4 worm cellular contexts compared by ENCODE assay signal in the genomic region with DNA sequence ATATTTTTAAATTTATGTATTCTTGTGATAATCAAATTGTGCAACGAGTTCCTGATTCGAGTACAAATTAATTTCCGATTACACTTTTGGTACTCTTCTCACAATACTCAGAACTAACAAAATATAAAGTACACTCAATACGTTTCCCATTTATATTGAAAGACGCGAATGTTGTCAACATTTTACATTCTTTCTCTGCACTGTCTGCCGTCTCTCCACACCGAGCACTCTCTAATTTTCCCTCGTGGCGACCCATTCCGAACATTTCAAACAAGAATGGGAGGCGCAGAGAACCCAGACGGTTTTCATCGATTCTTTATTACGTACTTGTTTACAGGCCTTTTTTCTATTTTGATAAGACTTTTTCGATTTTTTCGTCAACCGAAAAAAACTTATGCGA.
TF ChIP-seq lines count a peak whose summit lies in the region.

A gene (plus strand): TSS at position 349 of the 400 bp plus-strand sequence.

TF ChIP-seq in whole organism, L1 larva, 84 proteins besides CTCF, POLR2A, EP300 and RAD21 (continued from another document and continues in another):
- TF ChIP-seq jun-1 (tag; optimal IDR thresholded peaks at IDR 0.05; lab: Kevin White, UChicago), result no peak
- TF ChIP-seq lin-13 (GFP tag; optimal IDR thresholded peaks at IDR 0.05; lab: Kevin White, UChicago), result no peak
- TF ChIP-seq F16B12.6 (tag; optimal IDR thresholded peaks at IDR 0.05; lab: Kevin White, UChicago), result peak; percentile 35
- peak; percentile 87 for TF ChIP-seq snu-23 (GFP tag; optimal IDR thresholded peaks at IDR 0.05; lab: Kevin White, UChicago)
- TF ChIP-seq fkh-4 (tag; optimal IDR thresholded peaks at IDR 0.05; lab: Kevin White, UChicago; ENCODE audit: borderline replicate concordance), result no peak
- peak; percentile 66 for TF ChIP-seq tbx-2 (tag; optimal IDR thresholded peaks at IDR 0.05; lab: Kevin White, UChicago)
- no peak for TF ChIP-seq grh-1 (GFP tag; IDR thresholded peaks at IDR 0.05; lab: Robert Waterston, UW)
- no peak for TF ChIP-seq egl-27 (tag; optimal IDR thresholded peaks at IDR 0.05; lab: Kevin White, UChicago)
- TF ChIP-seq irx-1 (tag; optimal IDR thresholded peaks at IDR 0.05; lab: Kevin White, UChicago), result peak; percentile 19
- no peak for TF ChIP-seq pag-3 (tag; optimal IDR thresholded peaks at IDR 0.05; lab: Kevin White, UChicago; ENCODE audit: borderline replicate concordance, insufficient read depth)
- TF ChIP-seq elt-2 (tag; optimal IDR thresholded peaks at IDR 0.05; lab: Kevin White, UChicago), result peak; percentile 70
- TF ChIP-seq nhr-28 (tag; optimal IDR thresholded peaks at IDR 0.05; lab: Kevin White, UChicago), result no peak
- TF ChIP-seq efl-1 (optimal IDR thresholded peaks at IDR 0.05; lab: Kevin White, UChicago), result peak; percentile 41 to 54
- peak; percentile 12 to 93 for TF ChIP-seq efl-1 (GFP tag; optimal IDR thresholded peaks at IDR 0.05 in 1 of 2; lab: Kevin White, UChicago)
- TF ChIP-seq nhr-71 (tag; optimal IDR thresholded peaks at IDR 0.05; lab: Kevin White, UChicago), result peak; percentile 89
- TF ChIP-seq fkh-10 (GFP tag; optimal IDR thresholded peaks at IDR 0.05; lab: Kevin White, UChicago), result no peak
- TF ChIP-seq efl-3 (GFP tag; optimal IDR thresholded peaks at IDR 0.05; lab: Kevin White, UChicago), result no peak
- no peak for TF ChIP-seq nhr-84 (tag; optimal IDR thresholded peaks at IDR 0.05; lab: Kevin White, UChicago)
- no peak for TF ChIP-seq unc-30 (tag; optimal IDR thresholded peaks at IDR 0.05; lab: Kevin White, UChicago)
- no peak for TF ChIP-seq snpc-4 (tag; optimal IDR thresholded peaks at IDR 0.05; lab: Kevin White, UChicago)
- no peak for TF ChIP-seq lin-39 (tag; optimal IDR thresholded peaks at IDR 0.05; lab: Kevin White, UChicago)
- peak in 2 of 6 experiments; percentile 54 to 65 for TF ChIP-seq elt-3 (tag; optimal IDR thresholded peaks at IDR 0.05; lab: Kevin White, UChicago)
- TF ChIP-seq xbp-1 (tag; optimal IDR thresholded peaks at IDR 0.05; lab: Kevin White, UChicago), result peak; percentile 46
- TF ChIP-seq mep-1 (tag; optimal IDR thresholded peaks at IDR 0.05; lab: Kevin White, UChicago), result peak; percentile 84
- no peak for TF ChIP-seq ceh-88 (GFP tag; IDR thresholded peaks at IDR 0.05; lab: Robert Waterston, UW)
- TF ChIP-seq ztf-4 (tag; optimal IDR thresholded peaks at IDR 0.05; lab: Kevin White, UChicago), result no peak
- peak; percentile 15 to 40 (median 37) for TF ChIP-seq dpl-1 (GFP tag; optimal IDR thresholded peaks at IDR 0.05; lab: Kevin White, UChicago)
- peak; percentile 42 for TF ChIP-seq mef-2 (tag; optimal IDR thresholded peaks at IDR 0.05; lab: Kevin White, UChicago)
- no peak for TF ChIP-seq tlp-1 (tag; optimal IDR thresholded peaks at IDR 0.05; lab: Kevin White, UChicago)
- peak; percentile 41 to 74 for TF ChIP-seq lin-35 (GFP tag; optimal IDR thresholded peaks at IDR 0.05; lab: Kevin White, UChicago)
- TF ChIP-seq isw-1 (GFP tag; IDR thresholded peaks at IDR 0.05; lab: Robert Waterston, UW), result no peak; the same call in 1 of the 2 replicates
- no peak for TF ChIP-seq nhr-85 (tag; lab: Kevin White, UChicago)

TF ChIP-seq in whole organism, L2 larva, 48 proteins besides CTCF, POLR2A, EP300 and RAD21 (continued from another document):
- TF ChIP-seq nhr-77 (tag; optimal IDR thresholded peaks at IDR 0.05; lab: Kevin White, UChicago), result no peak
- TF ChIP-seq lin-39 (tag; optimal IDR thresholded peaks at IDR 0.05; lab: Kevin White, UChicago), result no peak
- no peak for TF ChIP-seq nhr-10 (tag; optimal IDR thresholded peaks at IDR 0.05; lab: Kevin White, UChicago)
- TF ChIP-seq mdl-1 (tag; optimal IDR thresholded peaks at IDR 0.05; lab: Kevin White, UChicago), result peak; percentile 93 to 95
- peak; percentile 75 for TF ChIP-seq nhr-129 (tag; optimal IDR thresholded peaks at IDR 0.05; lab: Kevin White, UChicago)
- no peak for TF ChIP-seq ama-1 (optimal IDR thresholded peaks at IDR 0.05; lab: Kevin White, UChicago)
- no peak for TF ChIP-seq R02D3.7 (tag; optimal IDR thresholded peaks at IDR 0.05; lab: Kevin White, UChicago)
- TF ChIP-seq nhr-12 (tag; optimal IDR thresholded peaks at IDR 0.05; lab: Kevin White, UChicago), result no peak
- TF ChIP-seq mbf-1 (tag; optimal IDR thresholded peaks at IDR 0.05; lab: Kevin White, UChicago), result no peak
- TF ChIP-seq unc-55 (GFP tag; optimal IDR thresholded peaks at IDR 0.05; lab: Kevin White, UChicago), result peak; percentile 75
- TF ChIP-seq C34F6.9 (tag; optimal IDR thresholded peaks at IDR 0.05; lab: Kevin White, UChicago), result peak; percentile 74
- TF ChIP-seq ceh-82 (tag; optimal IDR thresholded peaks at IDR 0.05; lab: Kevin White, UChicago), result no peak
- peak; percentile 9 for TF ChIP-seq nhr-6 (tag; optimal IDR thresholded peaks at IDR 0.05; lab: Kevin White, UChicago)
- TF ChIP-seq elt-3 (tag; optimal IDR thresholded peaks at IDR 0.05; lab: Kevin White, UChicago), result no peak
- no peak for TF ChIP-seq aly-2 (tag; optimal IDR thresholded peaks at IDR 0.05; lab: Kevin White, UChicago)
TF ChIP-seq in whole organism, L2 larva: peak in this region for 23.

TF ChIP-seq in whole organism, L3 larva, 47 proteins besides CTCF, POLR2A, EP300 and RAD21 (continued from another document):
- TF ChIP-seq nhr-23 (tag; optimal IDR thresholded peaks at IDR 0.05; lab: Kevin White, UChicago) (peak; percentile 73), aly-2 (tag; optimal IDR thresholded peaks at IDR 0.05; lab: Kevin White, UChicago) (no peak), ceh-9 (tag; optimal IDR thresholded peaks at IDR 0.05; lab: Kevin White, UChicago) (no peak), lsy-12 (tag; optimal IDR thresholded peaks at IDR 0.05; lab: Kevin White, UChicago) (no peak), jun-1 (tag; optimal IDR thresholded peaks at IDR 0.05; lab: Kevin White, UChicago) (peak; percentile 55), egl-5 (tag; optimal IDR thresholded peaks at IDR 0.05; lab: Kevin White, UChicago) (peak; percentile 91), mml-1 (tag; optimal IDR thresholded peaks at IDR 0.05; lab: Kevin White, UChicago) (no peak)

TF ChIP-seq in whole organism, L4 larva, 104 proteins besides CTCF, POLR2A, EP300 and RAD21 (continued from another document):
- TF ChIP-seq lsy-2 (tag; optimal IDR thresholded peaks at IDR 0.05; lab: Kevin White, UChicago), result peak; percentile 40 to 81
- no peak for TF ChIP-seq lim-7 (GFP tag; IDR thresholded peaks at IDR 0.05; lab: Robert Waterston, UW)
- peak; percentile 27 for TF ChIP-seq nhr-48 (tag; optimal IDR thresholded peaks at IDR 0.05; lab: Kevin White, UChicago)
- no peak for TF ChIP-seq F37D6.2 (tag; optimal IDR thresholded peaks at IDR 0.05; lab: Kevin White, UChicago)
- TF ChIP-seq dve-1 (tag; optimal IDR thresholded peaks at IDR 0.05; lab: Kevin White, UChicago; ENCODE audit: insufficient read depth), result peak; percentile 96
- TF ChIP-seq fkh-10 (GFP tag; optimal IDR thresholded peaks at IDR 0.05; lab: Kevin White, UChicago), result no peak
- peak; percentile 41 for TF ChIP-seq jun-1 (tag; optimal IDR thresholded peaks at IDR 0.05; lab: Kevin White, UChicago)
- peak; percentile 91 to 98 for TF ChIP-seq mdl-1 (tag; optimal IDR thresholded peaks at IDR 0.05; lab: Kevin White, UChicago)
- TF ChIP-seq ceh-44 (GFP tag; IDR thresholded peaks at IDR 0.05; lab: Robert Waterston, UW), result no peak
- TF ChIP-seq hmg-1.1 (GFP tag; IDR thresholded peaks at IDR 0.05; lab: Robert Waterston, UW), result peak; percentile 75
